Fruit fly (Drosophila melanogaster) whole organism, embryonic: ENCODE results near the gene CG12680.

Experiments
- CG10979 ChIP-seq: fragments of 200-800 bp; sonication (Bioruptor generic); optimal IDR thresholded peaks from 2 replicates; lab custom pipeline; 2018; ENCODE audit warnings: missing biosample characterization, mild to moderate bottlenecking, missing genetic modification characterization, moderate library complexity
- CG11085 ChIP-seq: fragments of 200-800 bp; sonication (Bioruptor generic); IDR thresholded peaks from 2 replicates; pipeline ENCODE4 v1.3.6; 2022; ENCODE audit warnings: missing biosample characterization, missing genetic modification characterization
- CG11093 ChIP-seq: fragments of 200-800 bp; sonication (Bioruptor generic); IDR thresholded peaks from 3 replicates; pipeline ENCODE4 v1.3.6; 2022; ENCODE audit warnings: missing biosample characterization, missing genetic modification characterization
- CG12659 ChIP-seq: fragments of 200-800 bp; sonication (Bioruptor generic); optimal IDR thresholded peaks from 3 replicates; lab custom pipeline; 2017; ENCODE audit warnings: mild to moderate bottlenecking, missing biosample characterization, missing genetic modification reagents, missing genetic modification characterization
- CG12769 ChIP-seq: fragments of 200-800 bp; sonication (Bioruptor generic); optimal IDR thresholded peaks from 2 replicates; lab custom pipeline; 2019; ENCODE audit warnings: missing biosample characterization, mild to moderate bottlenecking, missing genetic modification characterization, moderate library complexity
- CG12942 ChIP-seq: fragments of 200-800 bp; sonication (Bioruptor generic); optimal IDR thresholded peaks from 3 replicates; lab custom pipeline; 2016; ENCODE audit warnings: missing biosample characterization, missing genetic modification characterization
- CG13424 ChIP-seq: fragments of 200-800 bp; sonication (Bioruptor generic); optimal IDR thresholded peaks from 2 replicates; lab custom pipeline; 2019; ENCODE audit warnings: missing biosample characterization, mild to moderate bottlenecking, missing genetic modification characterization, moderate library complexity
- CG1647 ChIP-seq: fragments of 200-800 bp; sonication (Bioruptor generic); optimal IDR thresholded peaks from 3 replicates; lab custom pipeline; 2016; ENCODE audit warnings: missing biosample characterization, missing genetic modification characterization
- CG16779 ChIP-seq: fragments of 200-800 bp; sonication (Bioruptor generic); IDR thresholded peaks from 2 replicates; pipeline ENCODE4 v1.3.6; 2022; ENCODE audit warnings: missing biosample characterization, missing genetic modification characterization
- CG17328 ChIP-seq: fragments of 200-800 bp; sonication (Bioruptor generic); IDR thresholded peaks from 2 replicates; pipeline ENCODE4 v1.3.6; 2022; ENCODE audit warnings: missing biosample characterization, missing genetic modification characterization
- CG17361 ChIP-seq: fragments of 200-800 bp; sonication (Bioruptor generic); IDR thresholded peaks from 3 replicates; pipeline ENCODE4 v1.3.6; 2022; ENCODE audit warnings: missing biosample characterization, missing genetic modification characterization
- CG30020 ChIP-seq: fragments of 200-800 bp; optimal IDR thresholded peaks from 2 replicates; lab custom pipeline; 2019; ENCODE audit warnings: missing biosample characterization, mild to moderate bottlenecking, missing genetic modification characterization, moderate library complexity
- CG30403 ChIP-seq: fragments of 200-800 bp; sonication (Bioruptor generic); optimal IDR thresholded peaks from 3 replicates; lab custom pipeline; 2016; ENCODE audit warnings: missing biosample characterization, missing genetic modification characterization
- CG3065 ChIP-seq: fragments of 200-800 bp; sonication (Bioruptor generic); optimal IDR thresholded peaks from 2 replicates; lab custom pipeline; 2016; ENCODE audit warnings: missing biosample characterization, missing genetic modification characterization
- CG4404 ChIP-seq: fragments of 200-800 bp; sonication (Bioruptor generic); IDR thresholded peaks from 2 replicates; pipeline ENCODE4 v1.3.6; 2022; ENCODE audit warnings: missing biosample characterization, missing genetic modification characterization
- CG6254 ChIP-seq: fragments of 200-800 bp; sonication (Bioruptor generic); optimal IDR thresholded peaks from 3 replicates; lab custom pipeline; 2017; ENCODE audit warnings: mild to moderate bottlenecking, missing biosample characterization, missing genetic modification reagents, missing genetic modification characterization
- CG6272 ChIP-seq: fragments of 200-800 bp; sonication (Bioruptor generic); IDR thresholded peaks from 2 replicates; pipeline ENCODE4 v1.3.6; 2022; ENCODE audit warnings: missing biosample characterization, missing genetic modification characterization
- CG7928 ChIP-seq: fragments of 200-800 bp; sonication (Bioruptor generic); optimal IDR thresholded peaks from 2 replicates; lab custom pipeline; 2017; ENCODE audit warnings: missing biosample characterization, mild to moderate bottlenecking, missing genetic modification characterization
- CG8765 ChIP-seq: fragments of 200-800 bp; sonication (Bioruptor generic); IDR thresholded peaks from 2 replicates; pipeline ENCODE4 v1.3.6; 2022; ENCODE audit warnings: missing biosample characterization, missing genetic modification characterization
- CG9727 ChIP-seq: fragments of 200-800 bp; sonication (Bioruptor generic); optimal IDR thresholded peaks from 3 replicates; lab custom pipeline; 2017; ENCODE audit warnings: missing biosample characterization, mild to moderate bottlenecking, missing genetic modification characterization
- Chrac-16 ChIP-seq: fragments of 200-800 bp; sonication (Bioruptor generic); optimal IDR thresholded peaks from 3 replicates; lab custom pipeline; 2016; ENCODE audit warnings: missing biosample characterization, missing genetic modification characterization
- D ChIP-seq, 2 experiments: fragments of 200-800 bp in 1 of 2; fragments of >200 bp in 1 of 2; sonication (Bioruptor generic) in 1 of 2; optimal IDR thresholded peaks; 2 replicates in 1 of 2; 3 replicates in 1 of 2; lab custom pipeline; 2017; ENCODE audit warnings: mild to moderate bottlenecking in 1 of 2, missing biosample characterization in 1 of 2, missing genetic modification characterization in 1 of 2, missing genetic modification reagents in 1 of 2
- Drgx ChIP-seq: fragments of 200-800 bp; sonication (Bioruptor generic); IDR thresholded peaks from 2 replicates; pipeline ENCODE4 v1.3.6; 2022; ENCODE audit warnings: missing biosample characterization, missing genetic modification characterization
- Hr51 ChIP-seq, 2 experiments: fragments of 200-800 bp; sonication (Bioruptor generic); optimal IDR thresholded peaks; 2 replicates in 1 of 2; 3 replicates in 1 of 2; lab custom pipeline; 2016 to 2018; ENCODE audit warnings: missing biosample characterization in 2 of 2, missing genetic modification characterization in 2 of 2, mild to moderate bottlenecking in 1 of 2, moderate library complexity in 1 of 2
- Hsf ChIP-seq: fragments of 200-800 bp; sonication (Bioruptor generic); optimal IDR thresholded peaks from 3 replicates; lab custom pipeline; 2016; ENCODE audit warnings: missing biosample characterization, missing genetic modification characterization
- Oli ChIP-seq: fragments of 200-800 bp; sonication (Bioruptor generic); optimal IDR thresholded peaks from 2 replicates; lab custom pipeline; 2018; ENCODE audit warnings: missing biosample characterization, mild to moderate bottlenecking, missing genetic modification characterization, moderate library complexity
- Six4 ChIP-seq: fragments of 200-800 bp; sonication (Bioruptor generic); optimal IDR thresholded peaks from 2 replicates; lab custom pipeline; 2016; ENCODE audit warnings: missing biosample characterization, missing genetic modification characterization
- az2 ChIP-seq: fragments of 200-800 bp; sonication (Bioruptor generic); optimal IDR thresholded peaks from 3 replicates; lab custom pipeline; 2016; ENCODE audit warnings: missing biosample characterization, missing genetic modification characterization
- bsh ChIP-seq, 2 experiments: fragments of 200-800 bp; sonication (Bioruptor generic); optimal IDR thresholded peaks; 2 replicates each; lab custom pipeline; 2017 to 2018; ENCODE audit warnings: mild to moderate bottlenecking in 2 of 2, missing biosample characterization in 2 of 2, missing genetic modification characterization in 2 of 2, moderate library complexity in 1 of 2
- chm ChIP-seq: fragments of 200-800 bp; sonication (Bioruptor generic); IDR thresholded peaks from 2 replicates; pipeline ENCODE4 v1.3.6; 2022; ENCODE audit warnings: missing biosample characterization, missing genetic modification characterization
- dmrt11E ChIP-seq: fragments of 200-800 bp; sonication (Bioruptor generic); optimal IDR thresholded peaks from 3 replicates; lab custom pipeline; 2018; ENCODE audit warnings: missing biosample characterization, mild to moderate bottlenecking, missing genetic modification characterization, moderate library complexity
- exex ChIP-seq: fragments of 200-800 bp; sonication (Bioruptor generic); optimal IDR thresholded peaks from 4 replicates; lab custom pipeline; 2018; ENCODE audit warnings: missing biosample characterization, mild to moderate bottlenecking, missing genetic modification characterization, moderate library complexity
- fd3F ChIP-seq: fragments of 200-800 bp; sonication (Bioruptor generic); optimal IDR thresholded peaks from 2 replicates; lab custom pipeline; 2018; ENCODE audit warnings: missing biosample characterization, mild to moderate bottlenecking, missing genetic modification characterization, moderate library complexity
- gfzf ChIP-seq: fragments of 200-800 bp; sonication (Bioruptor generic); optimal IDR thresholded peaks from 2 replicates; lab custom pipeline; 2016; ENCODE audit warnings: missing biosample characterization, mild to moderate bottlenecking, missing genetic modification characterization, moderate library complexity
- org-1 ChIP-seq: fragments of 200-800 bp; sonication (Bioruptor generic); optimal IDR thresholded peaks from 2 replicates; lab custom pipeline; 2017; ENCODE audit warnings: missing biosample characterization, missing genetic modification characterization
- psq ChIP-seq: fragments of 200-800 bp; sonication (Bioruptor generic); optimal IDR thresholded peaks from 2 replicates; lab custom pipeline; 2017; ENCODE audit warnings: missing biosample characterization, missing genetic modification characterization
- row ChIP-seq: fragments of 200-800 bp; sonication (Bioruptor generic); IDR thresholded peaks from 3 replicates; pipeline ENCODE4 v1.3.6; 2022; ENCODE audit warnings: missing biosample characterization, missing genetic modification characterization
- sens ChIP-seq: fragments of 200-800 bp; sonication (Bioruptor generic); peaks from one replicate; lab custom pipeline; 2016; ENCODE audit warnings: missing biosample characterization, missing genetic modification characterization
- sqz ChIP-seq: fragments of 200-800 bp; sonication (Bioruptor generic); optimal IDR thresholded peaks from 3 replicates; lab custom pipeline; 2018; ENCODE audit warnings: missing biosample characterization, mild to moderate bottlenecking, missing genetic modification characterization
- tll ChIP-seq, 2 experiments: fragments of 200-800 bp in 1 of 2; fragments of >200 bp in 1 of 2; sonication (Bioruptor generic) in 1 of 2; optimal IDR thresholded peaks; 2 replicates each; lab custom pipeline; 2017 to 2019; ENCODE audit warnings: missing biosample characterization in 2 of 2, missing genetic modification characterization in 2 of 2, mild to moderate bottlenecking in 1 of 2, moderate library complexity in 1 of 2
- trem ChIP-seq: fragments of 200-800 bp; optimal IDR thresholded peaks from 3 replicates; lab custom pipeline; 2019; ENCODE audit warnings: missing biosample characterization, mild to moderate bottlenecking, missing genetic modification characterization, moderate library complexity
- tup ChIP-seq: fragments of 200-800 bp; sonication (Bioruptor generic); optimal IDR thresholded peaks from 2 replicates; lab custom pipeline; 2016; ENCODE audit warnings: missing biosample characterization, mild to moderate bottlenecking, missing genetic modification characterization, moderate library complexity
- zen ChIP-seq: fragments of 200-800 bp; sonication (Bioruptor generic); optimal IDR thresholded peaks from 3 replicates; lab custom pipeline; 2018; ENCODE audit warnings: missing biosample characterization, mild to moderate bottlenecking, missing genetic modification characterization, moderate library complexity
- zf30C ChIP-seq: fragments of 200-800 bp; sonication (Bioruptor generic); optimal IDR thresholded peaks from 3 replicates; lab custom pipeline; 2018; ENCODE audit warnings: missing biosample characterization, mild to moderate bottlenecking, missing genetic modification characterization

CG12680 gene

DNA sequence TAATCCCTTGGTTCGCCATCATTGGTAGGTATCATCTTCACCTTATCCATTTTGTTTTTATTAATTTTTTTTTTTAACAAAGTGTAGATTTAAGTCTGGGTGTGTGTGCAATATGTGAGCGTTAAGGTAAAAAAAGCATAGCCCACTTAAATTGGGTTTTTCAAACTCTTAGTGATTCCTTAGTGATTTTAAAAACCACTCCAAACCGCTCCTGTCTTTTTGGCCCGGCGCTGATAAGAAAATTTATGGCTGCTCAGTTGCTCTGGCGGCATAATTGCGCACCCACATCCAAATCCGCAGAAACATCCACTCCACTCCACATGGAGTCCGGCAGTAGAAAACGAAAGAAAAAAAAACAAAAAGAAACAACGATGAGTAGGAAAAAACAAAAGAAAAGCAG, 36.2 kb upstream of the CG12680 start, which contains the start of gene CG15468:
TSS of gene CG15468 (minus strand) at position 101 of the 400 bp plus-strand sequence.
- no peak for TF ChIP-seq CG12942 (GFP tag; lab: Kevin White, UChicago)
- TF ChIP-seq CG16779, result no peak
- no peak for TF ChIP-seq sqz (GFP tag; lab: Kevin White, UChicago)

DNA sequence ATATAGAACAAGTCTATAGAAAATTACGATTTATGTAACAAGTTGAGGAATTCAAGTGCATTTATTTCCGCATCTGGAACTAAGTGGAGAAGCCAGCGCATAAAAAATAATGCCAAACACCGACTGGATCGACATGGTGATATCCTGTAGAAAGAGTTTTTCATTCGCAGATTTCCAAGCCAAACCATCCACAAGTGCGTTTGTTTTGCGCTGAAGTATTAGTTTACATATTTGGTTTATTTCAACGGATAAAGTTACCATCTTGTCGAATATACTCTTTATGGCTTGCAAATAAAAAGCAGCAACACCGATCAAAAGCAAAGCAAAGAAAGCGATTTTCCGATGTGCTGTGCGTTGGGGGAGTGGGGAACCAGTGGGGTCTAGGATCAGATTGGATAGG, 34.3 kb upstream of the CG12680 start:
- TF ChIP-seq exex (tag; lab: Kevin White, UChicago) (no peak), Drgx (GFP tag; lab: Robert Waterston, UW) (peak; percentile 52; the same call in 1 of the 2 replicates)

DNA sequence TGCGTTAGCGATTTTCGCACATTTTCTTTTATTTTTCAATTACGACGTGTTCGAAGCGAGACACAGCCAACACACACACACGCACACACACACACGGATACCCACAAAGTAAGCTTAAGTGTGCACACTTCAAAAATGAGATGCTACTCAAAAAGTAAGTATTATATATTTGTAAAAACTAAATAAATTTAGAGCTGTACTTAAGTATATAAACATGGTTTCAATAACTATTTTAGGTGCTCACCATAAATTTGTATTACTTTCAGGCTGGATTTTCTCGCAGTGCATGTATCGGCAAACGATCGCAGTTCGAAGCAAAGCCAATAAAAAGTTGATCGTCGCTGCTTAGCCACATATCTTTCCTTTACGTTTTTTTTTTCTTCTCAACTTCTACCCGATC, 31.6 kb upstream of the CG12680 start:
- no peak for TF ChIP-seq CG12769 (tag; lab: Kevin White, UChicago)
- TF ChIP-seq bsh (GFP tag; optimal IDR thresholded peaks at IDR 0.05; lab: Kevin White, UChicago), result peak in 1 of 2 experiments; percentile 12
- 0 out of 3 replicates have a peak, but pooled peaks have one; percentile 8 for TF ChIP-seq row (GFP tag; lab: Robert Waterston, UW)
- TF ChIP-seq dmrt11E (tag; lab: Kevin White, UChicago), result no peak
- TF ChIP-seq Drgx (GFP tag; lab: Robert Waterston, UW), result peak; percentile 48
- TF ChIP-seq sens, result peak; percentile 67
- TF ChIP-seq CG3065 (GFP tag; lab: Kevin White, UChicago), result no peak
- TF ChIP-seq Hsf (GFP tag; lab: Kevin White, UChicago), result no peak
- TF ChIP-seq, all 482 proteins: peak for 4

DNA sequence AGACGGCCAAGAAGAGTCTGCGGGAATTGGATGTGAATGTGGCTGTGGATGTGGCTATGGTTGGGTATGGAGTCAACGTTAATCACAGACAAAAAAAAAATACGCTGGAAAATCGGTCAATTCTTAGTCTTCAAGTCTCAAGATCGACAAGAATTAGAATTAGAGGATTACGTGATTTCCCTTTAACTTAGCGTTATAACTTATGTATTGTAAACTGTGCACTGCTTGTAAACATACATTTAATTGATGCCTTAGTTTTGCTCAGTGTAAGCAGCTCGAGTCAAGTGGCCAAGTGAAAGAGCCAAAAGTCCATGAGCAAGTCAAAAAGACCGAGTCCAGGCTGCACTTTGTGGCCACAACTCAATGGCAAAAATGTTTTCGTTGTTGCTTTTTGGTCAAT, 27.3 kb upstream of the CG12680 start:
- TF ChIP-seq zf30C (GFP tag; lab: Kevin White, UChicago), result peak; percentile 43
- no peak for TF ChIP-seq zen (tag; lab: Kevin White, UChicago)
- peak; percentile 55 for TF ChIP-seq CG4404 (GFP tag; lab: Robert Waterston, UW)
- peak; percentile 8 for TF ChIP-seq CG30403 (GFP tag; lab: Kevin White, UChicago)
- no peak for TF ChIP-seq trem (tag; lab: Kevin White, UChicago)
- TF ChIP-seq CG17328 (GFP tag; lab: Robert Waterston, UW), result peak; percentile 56; the same call in 1 of the 2 replicates
- TF ChIP-seq CG9727 (GFP tag; lab: Kevin White, UChicago), result peak; percentile 9
- TF ChIP-seq Six4 (GFP tag; lab: Kevin White, UChicago), result no peak
- no peak for TF ChIP-seq CG11085 (GFP tag; lab: Robert Waterston, UW)
- no peak for TF ChIP-seq CG6272 (GFP tag; lab: Robert Waterston, UW)
- TF ChIP-seq gfzf, result no peak
- TF ChIP-seq CG30020 (tag; lab: Kevin White, UChicago), result no peak
- TF ChIP-seq CG6254 (GFP tag; lab: Kevin White, UChicago), result no peak
- TF ChIP-seq az2 (GFP tag; lab: Kevin White, UChicago), result peak; percentile 0
- no peak for TF ChIP-seq Chrac-16 (GFP tag; lab: Kevin White, UChicago)
- peak; percentile 1 to 80 for TF ChIP-seq tll (GFP tag; optimal IDR thresholded peaks at IDR 0.05; lab: Kevin White, UChicago)
- peak; percentile 57 for TF ChIP-seq CG10979 (tag; lab: Kevin White, UChicago)
- TF ChIP-seq tup (GFP tag; lab: Kevin White, UChicago), result no peak
- TF ChIP-seq CG7928, result no peak
- no peak for TF ChIP-seq CG12659 (GFP tag; lab: Kevin White, UChicago)
- TF ChIP-seq org-1, result peak; percentile 52
- peak; percentile 76 for TF ChIP-seq Drgx (GFP tag; lab: Robert Waterston, UW)
- TF ChIP-seq psq (GFP tag; lab: Kevin White, UChicago), result no peak
- peak in 1 of 2 experiments; percentile 23 for TF ChIP-seq Hr51 (GFP tag; optimal IDR thresholded peaks at IDR 0.05; lab: Kevin White, UChicago)
- TF ChIP-seq CG11093 (GFP tag; lab: Robert Waterston, UW), result no peak
- no peak for TF ChIP-seq chm (GFP tag; lab: Robert Waterston, UW)
- no peak for TF ChIP-seq CG13424 (tag; lab: Kevin White, UChicago)
- TF ChIP-seq CG8765 (GFP tag; lab: Robert Waterston, UW), result peak; percentile 34; the same call in 1 of the 2 replicates
- TF ChIP-seq fd3F (GFP tag; lab: Kevin White, UChicago), result no peak
- peak; percentile 20 for TF ChIP-seq Oli (tag; lab: Kevin White, UChicago)
- no peak for TF ChIP-seq CG1647
- peak; percentile 43; the same call in 2 of the 3 replicates for TF ChIP-seq CG17361 (GFP tag; lab: Robert Waterston, UW)
- TF ChIP-seq D (optimal IDR thresholded peaks at IDR 0.05; lab: Kevin White, UChicago), result no peak
- TF ChIP-seq D (GFP tag; optimal IDR thresholded peaks at IDR 0.05; lab: Kevin White, UChicago), result peak; percentile 10
